Worm (Caenorhabditis elegans): ENCODE data around the gene sax-1.

Gene sax-1

DNA sequence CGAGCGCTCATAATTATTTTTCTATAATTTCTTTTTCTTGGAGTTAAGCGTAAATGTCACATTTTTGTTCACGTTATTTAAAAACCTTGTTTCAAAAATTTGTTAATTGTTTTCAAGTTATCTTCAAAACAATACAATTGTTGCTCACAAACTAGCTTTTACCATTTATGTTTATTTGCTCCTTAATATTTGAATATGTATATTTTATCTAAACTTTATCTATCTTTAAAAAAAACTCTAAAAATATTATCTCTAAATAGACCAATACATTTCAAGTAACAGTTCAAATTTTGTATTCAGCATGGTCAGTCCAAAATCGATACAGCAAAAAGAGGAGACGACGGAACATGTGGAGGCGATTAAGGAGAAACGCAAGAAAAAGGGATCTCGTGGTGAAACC, 6.0 kb upstream of the sax-1 start, which contains the start of gene R11G1.7:
TSS of gene R11G1.7 (plus strand) at position 301 of the 400 bp plus-strand sequence.
- TF ChIP-seq madf-10 (tag; optimal IDR thresholded peaks at IDR 0.05) (no peak), zim-3 (tag; optimal IDR thresholded peaks at IDR 0.05) (no peak), T26A5.8 (tag; optimal IDR thresholded peaks at IDR 0.05) (no peak), ztf-3 (GFP tag; optimal IDR thresholded peaks at IDR 0.05) (no peak), mel-28 (tag; optimal IDR thresholded peaks at IDR 0.05; ENCODE audit: borderline replicate concordance) (no peak), nfya-1 (tag; optimal IDR thresholded peaks at IDR 0.05; ENCODE audit: borderline replicate concordance, insufficient read depth) (no peak), C17E4.6 (GFP tag; IDR thresholded peaks at IDR 0.05) (no peak), him-1 (tag; optimal IDR thresholded peaks at IDR 0.05) (no peak), lin-35 (GFP tag; optimal IDR thresholded peaks at IDR 0.05) (no peak), zfh-2 (GFP tag; conservative IDR thresholded peaks at IDR 0.05) (no peak), B0261.1 (tag; optimal IDR thresholded peaks at IDR 0.05) (no peak), attf-3 (GFP tag; conservative IDR thresholded peaks at IDR 0.05) (no peak), atf-7 (tag; optimal IDR thresholded peaks at IDR 0.05) (no peak), F37B4.10 (GFP tag; IDR thresholded peaks at IDR 0.05) (no peak), F55B11.4 (tag; optimal IDR thresholded peaks at IDR 0.05; ENCODE audit: borderline replicate concordance, insufficient read depth) (no peak), F49E8.2 (tag; optimal IDR thresholded peaks at IDR 0.05; ENCODE audit: insufficient read depth) (no peak), K11D2.4 (GFP tag; IDR thresholded peaks at IDR 0.05) (no peak), F10E7.11 (tag; optimal IDR thresholded peaks at IDR 0.05) (no peak), bed-1 (GFP tag; IDR thresholded peaks at IDR 0.05) (no peak), ztf-6 (GFP tag; IDR thresholded peaks at IDR 0.05) (no peak)

DNA sequence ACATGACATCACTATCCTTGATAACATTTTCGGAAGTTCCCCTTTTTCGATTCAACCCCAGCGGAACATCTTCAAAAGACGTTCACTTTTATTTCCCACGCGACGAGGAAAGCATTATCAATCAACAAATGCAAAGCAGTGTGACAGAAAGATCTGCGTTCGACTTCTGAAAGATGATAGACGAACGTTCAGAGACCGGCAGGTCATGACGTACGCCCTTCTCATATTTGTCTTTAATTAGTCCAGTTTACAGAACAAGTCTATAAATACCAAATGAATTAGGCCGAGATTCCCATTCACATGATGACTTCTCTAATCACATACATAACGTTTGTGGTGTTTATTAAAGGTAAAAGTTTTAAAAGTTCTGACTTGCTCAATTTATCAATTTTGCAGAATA, 4.7 kb upstream of the sax-1 start, which contains the start of gene R11G1.11:
TSS of gene R11G1.11 (plus strand) at position 301 of the 400 bp plus-strand sequence.
- TF ChIP-seq ama-1 (optimal IDR thresholded peaks at IDR 0.05) (no peak), ama-1 (GFP tag; optimal IDR thresholded peaks at IDR 0.05) (no peak), chd-7 (tag; optimal IDR thresholded peaks at IDR 0.05) (no peak), efl-1 (GFP tag; optimal IDR thresholded peaks at IDR 0.05) (no peak), unc-62 (GFP tag; optimal IDR thresholded peaks at IDR 0.05) (no peak), ceh-40 (GFP tag; IDR thresholded peaks at IDR 0.05) (no peak), die-1 (tag; optimal IDR thresholded peaks at IDR 0.05) (no peak), ztf-18 (tag; optimal IDR thresholded peaks at IDR 0.05) (no peak), ceh-27 (GFP tag; optimal IDR thresholded peaks at IDR 0.05) (no peak), mxl-1 (tag; optimal IDR thresholded peaks at IDR 0.05) (no peak), let-526 (GFP tag; IDR thresholded peaks at IDR 0.05) (no peak), nhr-120 (GFP tag; IDR thresholded peaks at IDR 0.05) (no peak), ceh-79 (tag; optimal IDR thresholded peaks at IDR 0.05) (no peak), F57C9.4 (tag; optimal IDR thresholded peaks at IDR 0.05) (no peak), tbp1 (GFP tag; optimal IDR thresholded peaks at IDR 0.05) (no peak)

DNA sequence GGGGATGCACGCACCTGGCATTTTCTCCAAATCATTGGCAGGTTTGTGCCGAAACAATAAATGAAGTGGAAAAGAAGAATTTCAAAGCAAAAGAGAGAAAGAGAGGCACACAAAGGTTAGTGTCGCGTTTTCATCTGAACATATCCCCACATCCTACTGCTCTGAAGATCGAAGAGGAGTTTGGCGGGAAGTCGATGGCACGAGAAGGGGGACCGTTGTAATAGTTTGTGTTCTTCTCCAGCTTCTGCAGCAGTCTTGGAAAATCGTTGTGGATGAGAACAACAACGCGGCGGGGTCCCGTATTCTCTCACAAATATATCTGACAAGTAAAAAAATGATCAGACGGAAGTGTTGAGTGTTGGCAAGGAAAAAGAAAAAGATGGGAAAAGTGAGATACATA, 4.0 kb downstream of the sax-1 start:
- TF ChIP-seq B0035.1 (tag; optimal IDR thresholded peaks at IDR 0.05) (no peak), lsy-27 (tag; optimal IDR thresholded peaks at IDR 0.05; ENCODE audit: borderline replicate concordance, insufficient read depth) (no peak), hsf-1 (GFP tag; IDR thresholded peaks at IDR 0.05) (0 out of 2 replicates have a peak, but pooled peaks have one; percentile 39), pha-4 (tag; optimal IDR thresholded peaks at IDR 0.05) (no peak), nhr-179 (tag; optimal IDR thresholded peaks at IDR 0.05) (no peak), K11D2.4 (GFP tag; IDR thresholded peaks at IDR 0.05) (0 out of 2 replicates have a peak, but pooled peaks have one; percentile 20)

Data from whole organism, young adult.